Fruit fly (Drosophila melanogaster) whole organism, embryonic: ENCODE results near the gene spg.

Experiments used
- CG34376 ChIP-seq: fragments of 200-800 bp; sonication (Bioruptor generic); optimal IDR thresholded peaks from 2 replicates; lab custom pipeline; 2018; ENCODE audit warnings: missing biosample characterization, mild to moderate bottlenecking, missing genetic modification characterization
- CG5245 ChIP-seq: fragments of 200-800 bp; sonication (Bioruptor generic); optimal IDR thresholded peaks from 3 replicates; lab custom pipeline; 2016; ENCODE audit warnings: missing biosample characterization, missing genetic modification characterization
- Fer3 ChIP-seq: fragments of 200-800 bp; sonication (Bioruptor generic); optimal IDR thresholded peaks from 2 replicates; lab custom pipeline; 2018; ENCODE audit warnings: missing biosample characterization, mild to moderate bottlenecking, missing genetic modification characterization, moderate library complexity
- Sox102F ChIP-seq: fragments of 200-800 bp; sonication (Bioruptor generic); optimal IDR thresholded peaks from 2 replicates; lab custom pipeline; 2018; ENCODE audit warnings: missing biosample characterization, mild to moderate bottlenecking, missing genetic modification characterization, moderate library complexity
- dimm ChIP-seq: fragments of 200-800 bp; sonication (Bioruptor generic); IDR thresholded peaks from 2 replicates; pipeline ENCODE4 v1.3.6; 2022; ENCODE audit warnings: missing biosample characterization, missing genetic modification characterization
- fru ChIP-seq: fragments of >200 bp; optimal IDR thresholded peaks from 2 replicates; lab custom pipeline; 2017
- psq ChIP-seq: fragments of 200-800 bp; sonication (Bioruptor generic); optimal IDR thresholded peaks from 2 replicates; lab custom pipeline; 2017; ENCODE audit warnings: missing biosample characterization, missing genetic modification characterization
- yki ChIP-seq: fragments of >200 bp; optimal IDR thresholded peaks from 3 replicates; lab custom pipeline; 2018

- no peak for TF ChIP-seq Fer3
- no peak for TF ChIP-seq dimm
- no peak for TF ChIP-seq yki (lab: Kevin White, UChicago)
- TF ChIP-seq Sox102F, result peak; percentile 3
- no peak for TF ChIP-seq psq
- TF ChIP-seq CG5245 (GFP tag; lab: Kevin White, UChicago), result no peak
- no peak for TF ChIP-seq CG34376 (GFP tag; lab: Kevin White, UChicago)
- TF ChIP-seq fru (lab: Kevin White, UChicago), result no peak
Observed at dm6 chr3R:28847547-28848316, 2.7 kb downstream of the spg start.
